Fruit fly (Drosophila melanogaster): ENCODE results near the gene ksh.

The ksh gene

dm6 chrX:19495611-19496583 lies 1.1 kb upstream of the ksh start:
- TF ChIP-seq CTCF (optimal IDR thresholded peaks at IDR 0.05) (no peak), CG8478 (optimal IDR thresholded peaks at IDR 0.05) (no peak)

- TF ChIP-seq CG8478 (optimal IDR thresholded peaks at IDR 0.05) (no peak), CTCF (optimal IDR thresholded peaks at IDR 0.05) (no peak)
Observed at dm6 chrX:19494285-19494684, 507 bp downstream of the ksh start, which contains the start of gene CG12204. CG12204 (minus strand) TSS chrX:19494401.

dm6 chrX:19491984-19492584 lies 2.7 kb downstream of the ksh start, which contains the start of the genes pcm and ND-18:
pcm (minus strand) TSS chrX:19492011.
ND-18 (plus strand) TSS chrX:19492421.
- TF ChIP-seq CTCF (optimal IDR thresholded peaks at IDR 0.05), result no peak
- TF ChIP-seq CG8478 (optimal IDR thresholded peaks at IDR 0.05), result no peak

dm6 chrX:19485057-19485456 lies 9.7 kb downstream of the ksh start:
- no peak for TF ChIP-seq CTCF (optimal IDR thresholded peaks at IDR 0.05)
- no peak for TF ChIP-seq CG8478 (optimal IDR thresholded peaks at IDR 0.05)

- TF ChIP-seq CG8478 (optimal IDR thresholded peaks at IDR 0.05), result no peak
- no peak for TF ChIP-seq CTCF (optimal IDR thresholded peaks at IDR 0.05)
Observed at dm6 chrX:19480544-19481127, 14.2 kb downstream of the ksh start.

dm6 chrX:19479869-19480326 lies 14.9 kb downstream of the ksh start, which contains the start of the genes Naa15-16 and mRpS14:
Naa15-16 (plus strand) TSS chrX:19479984.
mRpS14 (minus strand) TSS chrX:19480238.
- no peak for TF ChIP-seq CG8478 (optimal IDR thresholded peaks at IDR 0.05)
- no peak for TF ChIP-seq CTCF (optimal IDR thresholded peaks at IDR 0.05)

dm6 chrX:19479134-19479533 lies 15.7 kb downstream of the ksh start, which contains the start of gene CG32533:
CG32533 (minus strand) TSS chrX:19479411.
- no peak for TF ChIP-seq CTCF (optimal IDR thresholded peaks at IDR 0.05)
- no peak for TF ChIP-seq CG8478 (optimal IDR thresholded peaks at IDR 0.05)

- TF ChIP-seq CTCF (optimal IDR thresholded peaks at IDR 0.05), result no peak
- TF ChIP-seq CG8478 (optimal IDR thresholded peaks at IDR 0.05), result no peak
Observed at dm6 chrX:19474763-19475162, 20.0 kb downstream of the ksh start, which contains the start of gene narya. narya (plus strand) TSS chrX:19475063.

- no peak for TF ChIP-seq CG8478 (optimal IDR thresholded peaks at IDR 0.05)
- TF ChIP-seq CTCF (optimal IDR thresholded peaks at IDR 0.05), result no peak
Observed at dm6 chrX:19461630-19462029, 33.2 kb downstream of the ksh start.

dm6 chrX:19453138-19453537 lies 41.7 kb downstream of the ksh start:
- TF ChIP-seq CTCF (optimal IDR thresholded peaks at IDR 0.05), result no peak
- no peak for TF ChIP-seq CG8478 (optimal IDR thresholded peaks at IDR 0.05)

- TF ChIP-seq CTCF (optimal IDR thresholded peaks at IDR 0.05) (no peak), CG8478 (optimal IDR thresholded peaks at IDR 0.05) (no peak)
Observed at dm6 chrX:19448297-19448696, 46.5 kb downstream of the ksh start.

Data from S2 (cell line).